Fruit fly (Drosophila melanogaster) whole organism, embryonic: ENCODE results near the gene TwdlN.
A peak's percentile ranks its signal among the peaks of the same experiment; 100 is the strongest.

Source experiments
- Atf6 ChIP-seq: fragments of 200-800 bp; sonication (Bioruptor generic); IDR thresholded peaks from 2 replicates; pipeline ENCODE4 v1.3.6; 2022; ENCODE audit warnings: missing biosample characterization, missing genetic modification characterization
- CG10209 ChIP-seq: fragments of 200-800 bp; sonication (Bioruptor generic); optimal IDR thresholded peaks from 3 replicates; lab custom pipeline; 2017; ENCODE audit warnings: missing biosample characterization, mild to moderate bottlenecking, missing genetic modification characterization, missing genetic modification reagents
- CG10366 ChIP-seq: fragments of 200-800 bp; sonication (Bioruptor generic); IDR thresholded peaks from 2 replicates; pipeline ENCODE4 v1.3.6; 2022; ENCODE audit warnings: missing biosample characterization, missing genetic modification characterization
- CG10565 ChIP-seq: fragments of 200-800 bp; sonication (Bioruptor generic); optimal IDR thresholded peaks from 3 replicates; lab custom pipeline; 2016; ENCODE audit warnings: missing biosample characterization, mild to moderate bottlenecking, missing genetic modification characterization
- CG11695 ChIP-seq: fragments of 200-800 bp; sonication (Bioruptor generic); IDR thresholded peaks from 3 replicates; pipeline ENCODE4 v1.3.6; 2022; ENCODE audit warnings: missing biosample characterization, missing genetic modification characterization
- CG11723 ChIP-seq: fragments of 200-800 bp; sonication (Bioruptor generic); optimal IDR thresholded peaks from 2 replicates; lab custom pipeline; 2017; ENCODE audit warnings: missing biosample characterization, mild to moderate bottlenecking, missing genetic modification characterization
- CG14014 ChIP-seq: fragments of 200-800 bp; sonication (Bioruptor generic); IDR thresholded peaks from 2 replicates; pipeline ENCODE4 v1.3.6; 2022; ENCODE audit warnings: missing biosample characterization, missing genetic modification characterization
- CG15696 ChIP-seq: fragments of 200-800 bp; sonication (Bioruptor generic); optimal IDR thresholded peaks from 2 replicates; lab custom pipeline; 2019; ENCODE audit warnings: missing biosample characterization, mild to moderate bottlenecking, missing genetic modification characterization, moderate library complexity
- CG1647 ChIP-seq: fragments of 200-800 bp; sonication (Bioruptor generic); optimal IDR thresholded peaks from 3 replicates; lab custom pipeline; 2016; ENCODE audit warnings: missing biosample characterization, missing genetic modification characterization
- CG18476 ChIP-seq: fragments of 200-800 bp; sonication (Bioruptor generic); optimal IDR thresholded peaks from 2 replicates; lab custom pipeline; 2016; ENCODE audit warnings: missing biosample characterization, mild to moderate bottlenecking, missing genetic modification characterization
- CG2116 ChIP-seq: fragments of 200-800 bp; sonication (Bioruptor generic); optimal IDR thresholded peaks from 3 replicates; lab custom pipeline; 2018; ENCODE audit warnings: missing biosample characterization, mild to moderate bottlenecking, missing genetic modification characterization
- CG2120 ChIP-seq: fragments of 200-800 bp; sonication (Bioruptor generic); optimal IDR thresholded peaks from 3 replicates; lab custom pipeline; 2016; ENCODE audit warnings: missing biosample characterization, missing genetic modification characterization
- CG31365 ChIP-seq: fragments of 200-800 bp; sonication (Bioruptor generic); optimal IDR thresholded peaks from 2 replicates; lab custom pipeline; 2018; ENCODE audit warnings: missing biosample characterization, mild to moderate bottlenecking, missing genetic modification characterization
- CG3163 ChIP-seq: fragments of 200-800 bp; sonication (Bioruptor generic); optimal IDR thresholded peaks from 3 replicates; lab custom pipeline; 2016; ENCODE audit warnings: missing biosample characterization, missing genetic modification characterization
- CG32772 ChIP-seq: fragments of 200-800 bp; sonication (Bioruptor generic); IDR thresholded peaks from 2 replicates; pipeline ENCODE4 v1.3.6; 2022; ENCODE audit warnings: missing biosample characterization, missing genetic modification characterization
- CG34422 ChIP-seq: fragments of 200-800 bp; sonication (Bioruptor generic); IDR thresholded peaks from 3 replicates; pipeline ENCODE4 v1.3.6; 2022; ENCODE audit warnings: missing biosample characterization, missing genetic modification characterization
- CG42726 ChIP-seq: fragments of 200-800 bp; sonication (Bioruptor generic); IDR thresholded peaks from 2 replicates; pipeline ENCODE4 v1.3.6; 2022; ENCODE audit warnings: missing biosample characterization, missing genetic modification characterization; ENCODE audit not compliant: partially characterized antibody
- CG4707 ChIP-seq: fragments of 200-800 bp; sonication (Bioruptor generic); optimal IDR thresholded peaks from 2 replicates; lab custom pipeline; 2018; ENCODE audit warnings: missing biosample characterization, mild to moderate bottlenecking, missing genetic modification characterization, moderate library complexity
- CG5245 ChIP-seq: fragments of 200-800 bp; sonication (Bioruptor generic); optimal IDR thresholded peaks from 3 replicates; lab custom pipeline; 2016; ENCODE audit warnings: missing biosample characterization, missing genetic modification characterization
- CG6854 ChIP-seq: fragments of 200-800 bp; sonication (Bioruptor generic); optimal IDR thresholded peaks from 3 replicates; lab custom pipeline; 2017; ENCODE audit warnings: missing biosample characterization, mild to moderate bottlenecking, missing genetic modification characterization
- CG7372 ChIP-seq: fragments of 200-800 bp; sonication (Bioruptor generic); IDR thresholded peaks from 2 replicates; pipeline ENCODE4 v1.3.6; 2022; ENCODE audit warnings: missing biosample characterization, missing genetic modification characterization
- Dek ChIP-seq: fragments of 200-800 bp; sonication (Bioruptor generic); optimal IDR thresholded peaks from 3 replicates; lab custom pipeline; 2019; ENCODE audit warnings: missing biosample characterization, mild to moderate bottlenecking, missing genetic modification characterization, moderate library complexity
- Gug ChIP-seq: fragments of 200-800 bp; sonication (Bioruptor generic); IDR thresholded peaks from 4 replicates; pipeline ENCODE4 v1.3.6; 2022; ENCODE audit warnings: missing biosample characterization, missing genetic modification characterization
- H15 ChIP-seq: fragments of 200-800 bp; sonication (Bioruptor generic); IDR thresholded peaks from 3 replicates; pipeline ENCODE4 v1.3.6; 2022; ENCODE audit warnings: missing biosample characterization, missing genetic modification characterization
- H2.0 ChIP-seq: fragments of 200-800 bp; sonication (Bioruptor generic); IDR thresholded peaks from 2 replicates; pipeline ENCODE4 v1.3.6; 2022; ENCODE audit warnings: missing biosample characterization, missing genetic modification characterization
- Hey ChIP-seq: fragments of 200-800 bp; sonication (Bioruptor generic); optimal IDR thresholded peaks from 3 replicates; lab custom pipeline; 2018; ENCODE audit warnings: missing biosample characterization, mild to moderate bottlenecking, missing genetic modification characterization
- HmgZ ChIP-seq: fragments of 200-800 bp; sonication (Bioruptor generic); optimal IDR thresholded peaks from 2 replicates; lab custom pipeline; 2018; ENCODE audit warnings: missing biosample characterization, mild to moderate bottlenecking, missing genetic modification characterization
- Hr3 ChIP-seq: fragments of 200-800 bp; sonication (Bioruptor generic); optimal IDR thresholded peaks from 3 replicates; lab custom pipeline; 2016; ENCODE audit warnings: missing biosample characterization, missing genetic modification characterization
- Mad ChIP-seq: fragments of 200-800 bp; sonication (Bioruptor generic); optimal IDR thresholded peaks from 2 replicates; lab custom pipeline; 2016; ENCODE audit warnings: missing biosample characterization, missing genetic modification characterization
- Med ChIP-seq: fragments of 200-800 bp; sonication (Bioruptor generic); peaks from one replicate; lab custom pipeline; 2016; ENCODE audit warnings: missing biosample characterization, missing genetic modification characterization, mild to moderate bottlenecking, inconsistent platforms, moderate library complexity
- Myb ChIP-seq: fragments of 200-800 bp; sonication (Bioruptor generic); optimal IDR thresholded peaks from 2 replicates; lab custom pipeline; 2016; ENCODE audit warnings: missing biosample characterization, missing genetic modification characterization
- NC2β ChIP-seq: fragments of 200-800 bp; sonication (Bioruptor generic); optimal IDR thresholded peaks from 2 replicates; lab custom pipeline; 2016; ENCODE audit warnings: missing biosample characterization, missing genetic modification characterization
- Opbp ChIP-seq: fragments of 200-800 bp; sonication (Bioruptor generic); IDR thresholded peaks from 3 replicates; pipeline ENCODE4 v1.3.6; 2022; ENCODE audit warnings: missing biosample characterization, missing genetic modification characterization; ENCODE audit not compliant: partially characterized antibody
- Ptx1 ChIP-seq: fragments of 200-800 bp; sonication (Bioruptor generic); IDR thresholded peaks from 2 replicates; pipeline ENCODE4 v1.3.6; 2022; ENCODE audit warnings: missing biosample characterization, missing genetic modification characterization
- YL-1 ChIP-seq: fragments of 200-800 bp; sonication (Bioruptor generic); optimal IDR thresholded peaks from 3 replicates; lab custom pipeline; 2017; ENCODE audit warnings: missing biosample characterization, mild to moderate bottlenecking, missing genetic modification characterization
- ab ChIP-seq: fragments of 200-800 bp; sonication (Bioruptor generic); optimal IDR thresholded peaks from 2 replicates; lab custom pipeline; 2016; ENCODE audit warnings: missing biosample characterization, missing genetic modification characterization
- ap ChIP-seq: fragments of 200-800 bp; sonication (Bioruptor generic); IDR thresholded peaks from 2 replicates; pipeline ENCODE4 v1.3.6; 2022; ENCODE audit warnings: missing biosample characterization, missing genetic modification characterization
- cas ChIP-seq: fragments of 200-800 bp; sonication (Bioruptor generic); IDR thresholded peaks from 2 replicates; pipeline ENCODE4 v1.3.6; 2022; ENCODE audit warnings: missing biosample characterization, missing genetic modification characterization
- ci ChIP-seq: fragments of 200-800 bp; sonication (Bioruptor generic); IDR thresholded peaks from 3 replicates; pipeline ENCODE4 v1.3.6; 2022; ENCODE audit warnings: missing biosample characterization, missing genetic modification characterization
- dimm ChIP-seq: fragments of 200-800 bp; sonication (Bioruptor generic); IDR thresholded peaks from 2 replicates; pipeline ENCODE4 v1.3.6; 2022; ENCODE audit warnings: missing biosample characterization, missing genetic modification characterization
- jing ChIP-seq: fragments of 200-800 bp; sonication (Bioruptor generic); optimal IDR thresholded peaks from 2 replicates; lab custom pipeline; 2018; ENCODE audit warnings: missing biosample characterization, mild to moderate bottlenecking, missing genetic modification characterization
- klu ChIP-seq: fragments of 200-800 bp; sonication (Bioruptor generic); IDR thresholded peaks from 2 replicates; pipeline ENCODE4 v1.3.6; 2022; ENCODE audit warnings: missing biosample characterization, missing genetic modification characterization
- pros ChIP-seq: fragments of 200-800 bp; sonication (Bioruptor generic); optimal IDR thresholded peaks from 3 replicates; lab custom pipeline; 2019; ENCODE audit warnings: missing biosample characterization, mild to moderate bottlenecking, missing genetic modification characterization, moderate library complexity
- pzg ChIP-seq: fragments of 200-800 bp; sonication (Bioruptor generic); optimal IDR thresholded peaks from 3 replicates; lab custom pipeline; 2018; ENCODE audit warnings: missing biosample characterization, mild to moderate bottlenecking, missing genetic modification characterization, moderate library complexity
- row ChIP-seq: fragments of 200-800 bp; sonication (Bioruptor generic); IDR thresholded peaks from 3 replicates; pipeline ENCODE4 v1.3.6; 2022; ENCODE audit warnings: missing biosample characterization, missing genetic modification characterization
- sim ChIP-seq: fragments of 200-800 bp; sonication (Bioruptor generic); IDR thresholded peaks from 2 replicates; pipeline ENCODE4 v1.3.6; 2022; ENCODE audit warnings: missing biosample characterization, missing genetic modification characterization
- toy ChIP-seq: fragments of 200-800 bp; sonication (Bioruptor generic); IDR thresholded peaks from 2 replicates; pipeline ENCODE4 v1.3.6; 2022; ENCODE audit warnings: missing biosample characterization, missing genetic modification characterization
- trem ChIP-seq: fragments of 200-800 bp; optimal IDR thresholded peaks from 3 replicates; lab custom pipeline; 2019; ENCODE audit warnings: missing biosample characterization, mild to moderate bottlenecking, missing genetic modification characterization, moderate library complexity
- twi ChIP-seq: fragments of 200-800 bp; optimal IDR thresholded peaks from 2 replicates; lab custom pipeline; 2019; ENCODE audit warnings: missing biosample characterization, mild to moderate bottlenecking, missing genetic modification characterization, moderate library complexity
- wdn ChIP-seq: fragments of 200-800 bp; sonication (Bioruptor generic); IDR thresholded peaks from 2 replicates; pipeline ENCODE4 v1.3.6; 2022; ENCODE audit warnings: missing biosample characterization, missing genetic modification characterization
- yki ChIP-seq: fragments of >200 bp; optimal IDR thresholded peaks from 3 replicates; lab custom pipeline; 2018
- zf30C ChIP-seq: fragments of 200-800 bp; sonication (Bioruptor generic); optimal IDR thresholded peaks from 3 replicates; lab custom pipeline; 2018; ENCODE audit warnings: missing biosample characterization, mild to moderate bottlenecking, missing genetic modification characterization

TwdlN gene

dm6 chr3R:26654594-26654993, 22.9 kb downstream of the TwdlN start (continued):
- TF ChIP-seq klu (GFP tag; lab: Robert Waterston, UW) (0 out of 2 replicates have a peak, but pooled peaks have one; percentile 39), HmgZ (tag; lab: Kevin White, UChicago) (no peak), CG18476 (GFP tag; lab: Kevin White, UChicago) (no peak), Ptx1 (GFP tag; lab: Robert Waterston, UW) (peak; percentile 71), Hey (tag; lab: Kevin White, UChicago) (no peak), ab (no peak), dimm (GFP tag; lab: Robert Waterston, UW) (no peak), toy (GFP tag; lab: Robert Waterston, UW) (no peak), CG3163 (GFP tag; lab: Kevin White, UChicago) (no peak), CG15696 (tag; lab: Kevin White, UChicago) (no peak), CG10209 (peak; percentile 55), jing (no peak), CG1647 (GFP tag; lab: Kevin White, UChicago) (no peak), ci (GFP tag; lab: Robert Waterston, UW) (peak; percentile 62; the same call in 1 of the 3 replicates), Mad (no peak), CG10565 (no peak), CG42726 (no peak), Gug (GFP tag; lab: Robert Waterston, UW) (peak; percentile 48; the same call in 2 of the 4 replicates), wdn (0 out of 2 replicates have a peak, but pooled peaks have one; percentile 18), CG5245 (GFP tag; lab: Kevin White, UChicago) (peak; percentile 30), Hr3 (GFP tag; lab: Kevin White, UChicago) (peak; percentile 25), zf30C (no peak), CG31365 (no peak), CG2120 (GFP tag; lab: Kevin White, UChicago) (peak; percentile 59), CG7372 (no peak), CG10366 (GFP tag; lab: Robert Waterston, UW) (peak; percentile 56), row (peak; percentile 74), cas (GFP tag; lab: Robert Waterston, UW) (no peak), CG2116 (GFP tag; lab: Kevin White, UChicago) (no peak), CG32772 (peak; percentile 48; the same call in 1 of the 2 replicates), yki (lab: Kevin White, UChicago) (no peak), NC2β (GFP tag; lab: Kevin White, UChicago) (no peak), CG34422 (0 out of 3 replicates have a peak, but pooled peaks have one; percentile 35), CG4707 (no peak), ap (GFP tag; lab: Robert Waterston, UW) (no peak), Myb (GFP tag; lab: Kevin White, UChicago) (peak; percentile 32), CG6854 (GFP tag; lab: Kevin White, UChicago) (peak; percentile 43), Med (GFP tag; lab: Kevin White, UChicago) (peak; percentile 92), CG14014 (GFP tag; lab: Robert Waterston, UW) (peak; percentile 65), Dek (tag; lab: Kevin White, UChicago) (no peak), H15 (GFP tag; lab: Robert Waterston, UW) (0 out of 3 replicates have a peak, but pooled peaks have one; percentile 29), CG11723 (GFP tag; lab: Kevin White, UChicago) (no peak), sim (GFP tag; lab: Robert Waterston, UW) (0 out of 2 replicates have a peak, but pooled peaks have one; percentile 14), pzg (no peak), trem (tag; lab: Kevin White, UChicago) (no peak), YL-1 (GFP tag; lab: Kevin White, UChicago) (no peak), CG11695 (peak; percentile 55; the same call in 1 of the 3 replicates), Opbp (GFP tag; lab: Robert Waterston, UW) (no peak), pros (GFP tag; lab: Kevin White, UChicago) (no peak), twi (tag; lab: Kevin White, UChicago) (no peak), Atf6 (peak; percentile 62; the same call in 1 of the 2 replicates), H2.0 (GFP tag; lab: Robert Waterston, UW) (peak; percentile 33; the same call in 1 of the 2 replicates)
